Worm (Caenorhabditis elegans) whole organism, mixed stage, embryonic: Measurements from ENCODE around the gene inos-1.

Experiments used
- bed-3 ChIP-seq: fragments of 200-800 bp; sonication (Bioruptor generic); optimal IDR thresholded peaks from 3 replicates; lab custom pipeline; 2018; ENCODE audit warnings: mild to moderate bottlenecking, missing genetic modification characterization, moderate library complexity, missing compliant biosample characterization
- blmp-1 ChIP-seq: fragments of 150-350 bp; optimal IDR thresholded peaks from 2 replicates; lab custom pipeline; 2014; ENCODE audit warnings: missing biosample characterization, missing genetic modification characterization
- lsy-2 ChIP-seq: fragments of 150-350 bp; optimal IDR thresholded peaks from 2 replicates; lab custom pipeline; 2014; ENCODE audit warnings: missing biosample characterization, missing genetic modification characterization
- mep-1 ChIP-seq: fragments of 150-350 bp; optimal IDR thresholded peaks from 2 replicates; lab custom pipeline; 2017; ENCODE audit warnings: missing biosample characterization, missing genetic modification reagents, missing genetic modification characterization, inconsistent platforms
- unc-120 ChIP-seq: sonication (generic microtip); optimal IDR thresholded peaks from 2 replicates; lab custom pipeline; 2017; ENCODE audit warnings: missing genetic modification characterization, missing compliant biosample characterization; ENCODE audit not compliant: poor library complexity, severe bottlenecking
- unc-39 ChIP-seq: fragments of 150-350 bp; optimal IDR thresholded peaks from 2 replicates; lab custom pipeline; 2014; ENCODE audit warnings: missing biosample characterization, missing genetic modification characterization
- unc-62 ChIP-seq: fragments of 150-350 bp; optimal IDR thresholded peaks from 2 replicates; lab custom pipeline; 2014; ENCODE audit warnings: missing biosample characterization, missing genetic modification reagents, missing genetic modification characterization
- zip-8 ChIP-seq: fragments of 150-350 bp; optimal IDR thresholded peaks from 2 replicates; lab custom pipeline; 2014; ENCODE audit warnings: missing biosample characterization, missing genetic modification characterization
- ztf-11 ChIP-seq: fragments of 150-350 bp; optimal IDR thresholded peaks from 2 replicates; lab custom pipeline; 2014; ENCODE audit warnings: missing biosample characterization, missing genetic modification characterization

DNA sequence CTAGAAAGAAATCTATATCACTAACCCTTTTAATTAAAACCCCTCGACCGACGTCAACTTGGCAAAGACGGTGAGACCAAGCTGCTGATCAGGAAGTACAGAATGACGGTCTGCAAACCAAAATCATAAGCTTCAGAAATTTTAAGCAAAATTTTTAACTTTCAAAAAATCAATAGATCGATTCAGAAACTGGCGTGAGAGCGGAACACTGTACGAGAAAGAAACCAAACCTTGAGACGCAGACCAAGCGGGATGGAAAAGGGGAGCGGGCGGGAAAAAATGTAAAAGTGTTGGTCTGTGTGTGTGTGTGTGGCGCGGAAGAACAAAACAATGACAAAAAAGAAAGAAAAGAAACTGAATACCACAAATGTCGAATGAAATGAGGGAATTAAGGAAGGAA is 48.4 kb upstream of the inos-1 start, which contains the start of the genes F44E5.17 and gpb-1:
- TF ChIP-seq unc-39 (no peak), unc-62 (GFP tag; lab: Kevin White, UChicago) (no peak), bed-3 (no peak), lsy-2 (tag; lab: Kevin White, UChicago) (no peak), unc-120 (tag; lab: Kevin White, UChicago) (no peak), ztf-11 (tag; lab: Kevin White, UChicago) (no peak), mep-1 (tag; lab: Kevin White, UChicago) (no peak), zip-8 (tag; lab: Kevin White, UChicago) (no peak), blmp-1 (tag; lab: Kevin White, UChicago) (no peak)
